Worm (Caenorhabditis elegans) whole organism, midembryonic: ENCODE results near the gene Y39A1A.2.

Experiments
- T22C8.4 ChIP-seq: fragments of 200-800 bp; sonication (Bioruptor generic); IDR thresholded peaks from 2 replicates; pipeline ENCODE4 v1.3.6; 2022; ENCODE audit warnings: missing genetic modification characterization, missing compliant biosample characterization
- cog-1 ChIP-seq: sonication (generic microtip); optimal IDR thresholded peaks from 2 replicates; lab custom pipeline; 2016; ENCODE audit warnings: missing genetic modification characterization, missing compliant biosample characterization
- flt-1 ChIP-seq: fragments of 200-800 bp; sonication (Bioruptor generic); IDR thresholded peaks from 2 replicates; pipeline ENCODE4 v1.3.6; 2022; ENCODE audit warnings: missing genetic modification characterization, missing compliant biosample characterization
- klf-2 ChIP-seq: fragments of 200-800 bp; sonication (Bioruptor generic); conservative IDR thresholded peaks from 2 replicates; pipeline ENCODE4 v1.3.6; 2022; ENCODE audit warnings: missing genetic modification reagents, missing genetic modification characterization, missing compliant biosample characterization
- med-1 ChIP-seq: sonication (generic microtip); optimal IDR thresholded peaks from 2 replicates; lab custom pipeline; 2017; ENCODE audit warnings: missing genetic modification characterization, mild to moderate bottlenecking, missing compliant biosample characterization, antibody characterized with exemption, missing genetic modification reagents; ENCODE audit not compliant: insufficient read depth
- ref-1 ChIP-seq: fragments of 200-800 bp; sonication (Bioruptor generic); conservative IDR thresholded peaks from 2 replicates; pipeline ENCODE4 v1.3.6; 2022; ENCODE audit warnings: missing genetic modification reagents, missing genetic modification characterization, missing compliant biosample characterization
- tab-1 ChIP-seq: fragments of 200-800 bp; sonication (Bioruptor generic); IDR thresholded peaks from 2 replicates; pipeline ENCODE4 v1.3.6; 2022; ENCODE audit warnings: missing genetic modification characterization, missing compliant biosample characterization
- ztf-23 ChIP-seq: fragments of 200-800 bp; sonication (Bioruptor generic); IDR thresholded peaks from 2 replicates; pipeline ENCODE4 v1.3.6; 2022; ENCODE audit warnings: missing genetic modification reagents, missing genetic modification characterization, missing compliant biosample characterization
- ztf-29 ChIP-seq: fragments of 200-800 bp; sonication (Bioruptor generic); IDR thresholded peaks from 2 replicates; pipeline ENCODE4 v1.3.6; 2022; ENCODE audit warnings: missing genetic modification reagents, missing genetic modification characterization, missing compliant biosample characterization

Y39A1A.2 gene

ce11 chrIII:10565926-10566325 is 37.4 kb downstream of the Y39A1A.2 start, which contains the start of gene acdh-11:
TSS of gene acdh-11 (plus strand) at chrIII:10566258.
- TF ChIP-seq T22C8.4 (GFP tag; lab: Robert Waterston, UW) (no peak), ztf-29 (GFP tag; lab: Robert Waterston, UW) (no peak), klf-2 (GFP tag; lab: Robert Waterston, UW) (no peak)

- TF ChIP-seq T22C8.4 (GFP tag; lab: Robert Waterston, UW): peak; percentile 70
- no peak for TF ChIP-seq med-1 (GFP tag; lab: Kevin White, UChicago)
- no peak for TF ChIP-seq klf-2 (GFP tag; lab: Robert Waterston, UW)
Measured at ce11 chrIII:10562542-10562941, 40.8 kb downstream of the Y39A1A.2 start.

- TF ChIP-seq ztf-29 (GFP tag; lab: Robert Waterston, UW) (no peak), T22C8.4 (GFP tag; lab: Robert Waterston, UW) (no peak), ref-1 (GFP tag; lab: Robert Waterston, UW) (no peak), ztf-23 (no peak), tab-1 (GFP tag; lab: Robert Waterston, UW) (no peak)
Measured at ce11 chrIII:10561904-10562303, 41.5 kb downstream of the Y39A1A.2 start, which contains the start of gene Y45F3A.1. TSS of gene Y45F3A.1 (minus strand) at chrIII:10561915.

- TF ChIP-seq cog-1 (tag; lab: Kevin White, UChicago) (no peak), ztf-29 (GFP tag; lab: Robert Waterston, UW) (no peak), med-1 (GFP tag; lab: Kevin White, UChicago) (no peak), ref-1 (GFP tag; lab: Robert Waterston, UW) (no peak), ztf-23 (no peak), tab-1 (GFP tag; lab: Robert Waterston, UW) (no peak), flt-1 (GFP tag; lab: Robert Waterston, UW) (no peak), T22C8.4 (GFP tag; lab: Robert Waterston, UW) (no peak), klf-2 (GFP tag; lab: Robert Waterston, UW) (no peak)
Measured at ce11 chrIII:10560296-10560695, 43.1 kb downstream of the Y39A1A.2 start, which contains the start of gene rab-30. TSS of gene rab-30 (plus strand) at chrIII:10560596.

- TF ChIP-seq ref-1 (GFP tag; lab: Robert Waterston, UW) (no peak), tab-1 (GFP tag; lab: Robert Waterston, UW) (no peak), T22C8.4 (GFP tag; lab: Robert Waterston, UW) (no peak), med-1 (GFP tag; lab: Kevin White, UChicago) (no peak), ztf-23 (no peak), ztf-29 (GFP tag; lab: Robert Waterston, UW) (no peak), flt-1 (GFP tag; lab: Robert Waterston, UW) (no peak), cog-1 (tag; lab: Kevin White, UChicago) (no peak), klf-2 (GFP tag; lab: Robert Waterston, UW) (no peak)
Measured at ce11 chrIII:10557910-10558309, 45.5 kb downstream of the Y39A1A.2 start, which contains the start of gene T21C12.4. TSS of gene T21C12.4 (minus strand) at chrIII:10558010.

ce11 chrIII:10552929-10553328 is 50.4 kb downstream of the Y39A1A.2 start, which contains the start of gene T21C12.8:
TSS of gene T21C12.8 (minus strand) at chrIII:10553029.
- TF ChIP-seq ztf-29 (GFP tag; lab: Robert Waterston, UW) (no peak), cog-1 (tag; lab: Kevin White, UChicago) (no peak), ref-1 (GFP tag; lab: Robert Waterston, UW) (no peak), tab-1 (GFP tag; lab: Robert Waterston, UW) (no peak), med-1 (GFP tag; lab: Kevin White, UChicago) (no peak), klf-2 (GFP tag; lab: Robert Waterston, UW) (no peak), T22C8.4 (GFP tag; lab: Robert Waterston, UW) (no peak), ztf-23 (no peak), flt-1 (GFP tag; lab: Robert Waterston, UW) (no peak)
